Fruit fly (Drosophila melanogaster): ENCODE data around the gene twr.

DNA sequence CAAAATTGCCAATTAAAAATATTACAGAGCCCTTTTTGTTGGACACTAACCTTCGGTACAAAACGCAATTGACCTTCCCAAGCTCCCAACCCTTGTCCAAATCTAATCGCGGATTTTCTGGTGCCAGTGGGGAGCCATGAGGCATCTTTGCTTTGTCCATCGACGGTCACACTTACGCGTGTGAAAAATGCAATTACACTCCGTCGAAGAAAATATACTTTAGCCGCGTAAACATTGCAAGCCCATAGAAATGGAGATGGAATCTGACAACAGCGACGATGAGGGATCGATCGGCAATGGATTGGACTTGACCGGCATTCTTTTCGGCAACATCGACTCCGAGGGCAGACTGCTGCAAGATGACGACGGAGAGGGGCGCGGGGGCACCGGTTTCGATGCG lies 10.9 kb upstream of the twr start, which contains the start of gene Taf1:
- TF ChIP-seq pan (optimal IDR thresholded peaks at IDR 0.05), result no peak
- no peak for TF ChIP-seq Vsx2 (GFP tag; optimal IDR thresholded peaks at IDR 0.05; ENCODE audit: partially characterized antibody)
- TF ChIP-seq dl (GFP tag; optimal IDR thresholded peaks at IDR 0.05; ENCODE audit: insufficient read depth in 1 of 2, partially characterized antibody in 2 of 2), result no peak
- TF ChIP-seq CrebA (GFP tag; optimal IDR thresholded peaks at IDR 0.05; ENCODE audit: borderline replicate concordance), result no peak
- TF ChIP-seq Hnf4 (GFP tag; optimal IDR thresholded peaks at IDR 0.05), result no peak
- no peak for TF ChIP-seq sage (GFP tag; optimal IDR thresholded peaks at IDR 0.05)
- TF ChIP-seq fru (GFP tag; optimal IDR thresholded peaks at IDR 0.05), result no peak
- no peak for TF ChIP-seq Abd-B (GFP tag; optimal IDR thresholded peaks at IDR 0.05)
- TF ChIP-seq Dif (GFP tag; optimal IDR thresholded peaks at IDR 0.05; ENCODE audit: partially characterized antibody), result no peak
- TF ChIP-seq h (GFP tag; optimal IDR thresholded peaks at IDR 0.05), result no peak
- TF ChIP-seq psq (GFP tag; optimal IDR thresholded peaks at IDR 0.05), result no peak
- TF ChIP-seq Hr78 (GFP tag; optimal IDR thresholded peaks at IDR 0.05), result no peak

Data from whole organism, wandering third instar larva.